Worm (Caenorhabditis elegans): ENCODE data around the gene F53B7.4.

DNA sequence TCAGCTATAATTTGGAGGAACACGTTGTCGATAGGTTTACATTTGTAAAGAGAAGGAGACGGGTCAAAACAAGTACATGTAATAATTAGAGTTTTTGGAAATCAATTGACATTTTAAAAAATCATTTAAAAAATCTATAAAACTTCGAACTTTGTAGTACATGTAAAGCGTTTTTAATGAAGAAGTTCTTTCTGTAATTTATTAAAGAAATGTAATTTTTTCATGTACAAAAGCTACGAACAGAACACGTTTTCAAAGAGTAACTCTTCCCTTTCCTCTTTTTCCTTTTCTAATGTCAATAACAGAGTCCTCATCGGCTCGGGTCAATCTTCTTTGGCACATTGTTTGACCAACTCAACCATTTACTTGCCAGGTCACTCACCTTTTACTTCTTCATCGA lies 41.4 kb upstream of the F53B7.4 start, which contains the start of gene C45B11.6:
- TF ChIP-seq ama-1 (optimal IDR thresholded peaks at IDR 0.05) (no peak), sox-2 (GFP tag; IDR thresholded peaks at IDR 0.05) (no peak), unc-42 (tag; optimal IDR thresholded peaks at IDR 0.05) (no peak), unc-86 (tag; optimal IDR thresholded peaks at IDR 0.05) (no peak), sdc-2 (tag; optimal IDR thresholded peaks at IDR 0.05) (no peak), hlh-8 (tag; optimal IDR thresholded peaks at IDR 0.05) (no peak)
